Worm (Caenorhabditis elegans): ENCODE results near the gene srh-85.

DNA sequence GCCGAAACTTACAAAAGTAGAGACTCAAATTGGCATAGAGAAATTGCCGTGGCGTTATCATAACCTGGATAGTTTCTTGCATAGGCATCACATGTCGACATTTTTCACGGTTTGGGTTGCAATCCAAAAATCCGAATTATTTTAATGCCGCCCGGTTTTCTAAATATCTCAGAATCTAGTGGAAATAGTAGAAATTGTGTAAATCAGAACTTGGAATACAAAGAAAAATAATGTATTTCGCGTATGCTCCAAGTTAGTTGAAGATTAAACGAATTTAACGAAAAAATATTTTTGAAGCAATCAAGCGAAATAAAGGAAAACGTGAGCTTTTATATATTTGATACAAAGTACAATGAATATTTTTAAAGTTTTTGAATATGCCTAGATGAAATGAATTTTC is 26.4 kb downstream of the srh-85 start, which contains the start of gene srw-144:
- TF ChIP-seq tbp1 (GFP tag; optimal IDR thresholded peaks at IDR 0.05) (no peak), snpc-3.4 (tag; optimal IDR thresholded peaks at IDR 0.05) (no peak), ztf-25 (GFP tag; IDR thresholded peaks at IDR 0.05) (no peak), ama-1 (optimal IDR thresholded peaks at IDR 0.05) (no peak), ama-1 (GFP tag; optimal IDR thresholded peaks at IDR 0.05) (no peak), unc-62 (GFP tag; optimal IDR thresholded peaks at IDR 0.05) (no peak), ekl-4 (GFP tag; IDR thresholded peaks at IDR 0.05) (no peak), nhr-120 (GFP tag; IDR thresholded peaks at IDR 0.05) (no peak), snpc-4 (GFP tag; optimal IDR thresholded peaks at IDR 0.05) (no peak), snpc-4 (tag; optimal IDR thresholded peaks at IDR 0.05) (no peak), chd-7 (tag; optimal IDR thresholded peaks at IDR 0.05) (no peak), C17E4.6 (GFP tag; IDR thresholded peaks at IDR 0.05) (no peak), mcd-1 (GFP tag; IDR thresholded peaks at IDR 0.05) (no peak)

All from whole organism, young adult.